Fruit fly (Drosophila melanogaster): Measurements from ENCODE around the gene CG42762.

dm6 chr2L:8164219-8164618, 20.4 kb upstream of the CG42762 start:
- TF ChIP-seq Myc (optimal IDR thresholded peaks at IDR 0.05) (no peak), psq (optimal IDR thresholded peaks at IDR 0.05) (no peak), insv (optimal IDR thresholded peaks at IDR 0.05) (no peak), ttk (optimal IDR thresholded peaks at IDR 0.05) (no peak), Sin3A (optimal IDR thresholded peaks at IDR 0.05) (no peak), h (optimal IDR thresholded peaks at IDR 0.05) (no peak)
